Worm (Caenorhabditis elegans): Measurements from ENCODE around the gene Y24D9B.1.

The Y24D9B.1 gene

ce11 chrIV:4359653-4360052 lies 42.5 kb downstream of the Y24D9B.1 start, which contains the start of gene F55F10.3:
Gene F55F10.3, plus strand, starts transcription at chrIV:4359953.
- TF ChIP-seq klf-2 (GFP tag; conservative IDR thresholded peaks at IDR 0.05): no peak
- no peak for TF ChIP-seq ref-1 (GFP tag; conservative IDR thresholded peaks at IDR 0.05)
- TF ChIP-seq T22C8.4 (GFP tag; IDR thresholded peaks at IDR 0.05): no peak
- no peak for TF ChIP-seq cog-1 (tag; optimal IDR thresholded peaks at IDR 0.05)
- TF ChIP-seq tab-1 (GFP tag; IDR thresholded peaks at IDR 0.05): no peak
- TF ChIP-seq flt-1 (GFP tag; IDR thresholded peaks at IDR 0.05): no peak
- no peak for TF ChIP-seq ztf-23 (GFP tag; IDR thresholded peaks at IDR 0.05)
- no peak for TF ChIP-seq med-1 (GFP tag; optimal IDR thresholded peaks at IDR 0.05; ENCODE audit: insufficient read depth)
- no peak for TF ChIP-seq ztf-29 (GFP tag; IDR thresholded peaks at IDR 0.05)

DNA sequence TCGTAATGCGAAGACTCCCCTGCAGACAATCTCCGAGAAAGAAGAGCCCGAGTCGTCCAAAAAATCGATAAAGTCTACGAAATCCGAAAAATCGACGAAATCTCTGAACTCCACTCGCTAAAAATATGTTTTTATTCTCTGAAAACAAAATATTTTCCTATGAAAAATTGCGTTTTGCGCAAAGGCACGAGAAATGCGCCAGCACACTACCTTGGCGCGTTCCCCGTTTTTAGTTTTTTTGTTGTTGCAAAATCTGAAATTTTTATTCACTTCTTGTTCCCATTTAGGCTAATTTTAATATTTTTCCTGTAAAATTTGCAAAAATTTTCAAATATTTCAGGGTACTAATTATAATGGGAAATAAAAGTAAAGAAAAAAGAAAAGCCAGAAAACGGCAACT lies 43.3 kb downstream of the Y24D9B.1 start, which contains the start of gene F55F10.1:
Gene F55F10.1 (plus strand): TSS at position 341 of the 400 bp plus-strand sequence.
- TF ChIP-seq T22C8.4 (GFP tag; IDR thresholded peaks at IDR 0.05) (0 out of 2 replicates have a peak, but pooled peaks have one; percentile 50), flt-1 (GFP tag; IDR thresholded peaks at IDR 0.05) (no peak)

ce11 chrIV:4369116-4369515 lies 52.0 kb downstream of the Y24D9B.1 start:
- TF ChIP-seq klf-2 (GFP tag; conservative IDR thresholded peaks at IDR 0.05): no peak
- TF ChIP-seq tab-1 (GFP tag; IDR thresholded peaks at IDR 0.05): no peak

Data from whole organism, midembryonic.